Worm (Caenorhabditis elegans) whole organism, L1 larva: ENCODE data around the gene R160.10.

Experiments
- elt-2 ChIP-seq: sonication (generic microtip); optimal IDR thresholded peaks from 2 replicates; lab custom pipeline; 2016; ENCODE audit warnings: missing genetic modification characterization, mild to moderate bottlenecking, inconsistent platforms, missing compliant biosample characterization, missing genetic modification reagents
- elt-3 ChIP-seq, 6 experiments: fragments of 150-350 bp in 1 of 6; sonication (generic microtip); optimal IDR thresholded peaks; 2 replicates each; lab custom pipeline; 2017 to 2018; ENCODE audit warnings: missing biosample characterization in 6 of 6, missing genetic modification characterization in 6 of 6, inconsistent platforms in 1 of 6
- nhr-237 ChIP-seq: fragments of 150-350 bp; optimal IDR thresholded peaks from 2 replicates; lab custom pipeline; 2014; ENCODE audit warnings: missing biosample characterization, missing genetic modification characterization
- snpc-4 ChIP-seq: fragments of 150-350 bp; optimal IDR thresholded peaks from 2 replicates; lab custom pipeline; 2014; ENCODE audit warnings: missing biosample characterization, missing genetic modification characterization
- tlp-1 ChIP-seq: fragments of 150-350 bp; optimal IDR thresholded peaks from 2 replicates; lab custom pipeline; 2014; ENCODE audit warnings: missing biosample characterization, missing genetic modification characterization
- unc-62 ChIP-seq: fragments of 150-350 bp; optimal IDR thresholded peaks from 2 replicates; lab custom pipeline; 2014; ENCODE audit warnings: missing biosample characterization, missing genetic modification reagents, missing genetic modification characterization
- zag-1 ChIP-seq: fragments of 150-350 bp; optimal IDR thresholded peaks from 2 replicates; lab custom pipeline; 2014; ENCODE audit warnings: missing biosample characterization, missing genetic modification characterization

ce11 chrX:4371413-4371812 is 4.1 kb upstream of the R160.10 start, which contains the start of gene R160.13:
- TF ChIP-seq unc-62 (no peak), zag-1 (tag; lab: Kevin White, UChicago) (no peak), tlp-1 (no peak), elt-2 (tag; lab: Kevin White, UChicago) (no peak), elt-3 (tag; optimal IDR thresholded peaks at IDR 0.05; lab: Kevin White, UChicago) (no peak), nhr-237 (tag; lab: Kevin White, UChicago) (no peak), snpc-4 (no peak)
